Worm (Caenorhabditis elegans): Measurements from ENCODE around the gene fbxa-196.

ce11 chrV:6461250-6461649 lies 12.8 kb downstream of the fbxa-196 start:
- TF ChIP-seq unc-39 (tag; optimal IDR thresholded peaks at IDR 0.05) (no peak), ces-1 (GFP tag; optimal IDR thresholded peaks at IDR 0.05) (no peak), nhr-12 (tag; optimal IDR thresholded peaks at IDR 0.05) (no peak), pha-4 (tag; optimal IDR thresholded peaks at IDR 0.05) (no peak), cnd-1 (tag; optimal IDR thresholded peaks at IDR 0.05) (no peak), elt-1 (tag; optimal IDR thresholded peaks at IDR 0.05; ENCODE audit: borderline replicate concordance, insufficient read depth) (no peak), M03D4.4 (tag; optimal IDR thresholded peaks at IDR 0.05) (no peak), zip-8 (tag; optimal IDR thresholded peaks at IDR 0.05) (no peak), snpc-4 (tag; optimal IDR thresholded peaks at IDR 0.05) (no peak), blmp-1 (tag; optimal IDR thresholded peaks at IDR 0.05) (no peak), mep-1 (tag; optimal IDR thresholded peaks at IDR 0.05) (no peak)
